Worm (Caenorhabditis elegans) whole organism, midembryonic: ENCODE measurements around the gene btb-20.

Experiments used
- cog-1 ChIP-seq: sonication (generic microtip); optimal IDR thresholded peaks from 2 replicates; lab custom pipeline; 2016; ENCODE audit warnings: missing genetic modification characterization, missing compliant biosample characterization
- flt-1 ChIP-seq: fragments of 200-800 bp; sonication (Bioruptor generic); IDR thresholded peaks from 2 replicates; pipeline ENCODE4 v1.3.6; 2022; ENCODE audit warnings: missing genetic modification characterization, missing compliant biosample characterization
- klf-2 ChIP-seq: fragments of 200-800 bp; sonication (Bioruptor generic); conservative IDR thresholded peaks from 2 replicates; pipeline ENCODE4 v1.3.6; 2022; ENCODE audit warnings: missing genetic modification reagents, missing genetic modification characterization, missing compliant biosample characterization

DNA sequence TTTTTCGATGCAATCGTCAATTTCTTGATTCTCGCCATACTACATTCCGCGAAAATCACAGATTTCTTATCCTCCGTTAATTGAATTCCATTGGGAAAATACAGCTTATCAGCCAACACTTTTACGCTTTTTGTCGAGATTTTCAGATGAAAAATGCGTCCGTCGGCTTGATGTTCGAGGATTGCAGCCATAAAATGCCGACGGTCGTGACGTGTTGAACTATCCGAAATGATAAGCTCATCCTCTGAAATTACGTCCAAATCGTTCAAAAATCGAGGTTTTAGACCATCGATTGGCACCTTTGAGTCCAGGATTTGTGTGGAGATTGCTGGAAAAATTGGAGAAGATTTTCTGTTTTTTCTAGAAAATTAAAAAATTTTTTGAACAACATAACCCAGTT, 3.8 kb upstream of the btb-20 start:
- TF ChIP-seq cog-1 (tag; lab: Kevin White, UChicago) (no peak), flt-1 (GFP tag; lab: Robert Waterston, UW) (no peak), klf-2 (no peak)
